Worm (Caenorhabditis elegans): Measurements from ENCODE around the gene best-5.

Gene best-5

ce11 chrIII:9730407-9730806 lies 40.4 kb upstream of the best-5 start:
- TF ChIP-seq pqm-1 (tag; optimal IDR thresholded peaks at IDR 0.05) (no peak), fos-1 (tag; optimal IDR thresholded peaks at IDR 0.05) (no peak), R02D3.7 (tag; optimal IDR thresholded peaks at IDR 0.05) (no peak), egl-5 (tag; optimal IDR thresholded peaks at IDR 0.05) (no peak), fkh-10 (GFP tag; optimal IDR thresholded peaks at IDR 0.05) (no peak), fkh-2 (tag; optimal IDR thresholded peaks at IDR 0.05) (no peak), ceh-28 (tag; optimal IDR thresholded peaks at IDR 0.05) (no peak), nhr-67 (tag; optimal IDR thresholded peaks at IDR 0.05) (no peak), mml-1 (tag; optimal IDR thresholded peaks at IDR 0.05) (no peak), elt-1 (tag; optimal IDR thresholded peaks at IDR 0.05) (no peak), skn-1 (tag; optimal IDR thresholded peaks at IDR 0.05) (no peak), nhr-28 (tag; optimal IDR thresholded peaks at IDR 0.05) (no peak), sea-2 (GFP tag; optimal IDR thresholded peaks at IDR 0.05) (no peak), lin-39 (tag; optimal IDR thresholded peaks at IDR 0.05) (no peak), mdl-1 (tag; optimal IDR thresholded peaks at IDR 0.05) (no peak), ceh-82 (tag; optimal IDR thresholded peaks at IDR 0.05) (no peak), nhr-25 (tag; optimal IDR thresholded peaks at IDR 0.05) (no peak), nhr-43 (tag; optimal IDR thresholded peaks at IDR 0.05; ENCODE audit: poor library complexity, severe bottlenecking) (no peak), lsy-12 (tag; optimal IDR thresholded peaks at IDR 0.05) (no peak)

ce11 chrIII:9727439-9727838 lies 37.4 kb upstream of the best-5 start, which contains the start of gene C07A9.12:
C07A9.12 (minus strand) TSS chrIII:9727539.
- TF ChIP-seq ztf-11 (tag; optimal IDR thresholded peaks at IDR 0.05) = no peak
- no peak for TF ChIP-seq nfya-1 (tag; optimal IDR thresholded peaks at IDR 0.05; ENCODE audit: insufficient read depth)
- TF ChIP-seq lin-15B (tag; optimal IDR thresholded peaks at IDR 0.05) = no peak
- TF ChIP-seq aly-2 (tag; optimal IDR thresholded peaks at IDR 0.05) = no peak
- no peak for TF ChIP-seq ceh-16 (tag; optimal IDR thresholded peaks at IDR 0.05)
- no peak for TF ChIP-seq lin-39 (tag; optimal IDR thresholded peaks at IDR 0.05)
- TF ChIP-seq R02D3.7 (tag; optimal IDR thresholded peaks at IDR 0.05) = no peak
- TF ChIP-seq ZK546.5 (tag; optimal IDR thresholded peaks at IDR 0.05) = no peak
- TF ChIP-seq nhr-28 (tag; optimal IDR thresholded peaks at IDR 0.05) = no peak
- no peak for TF ChIP-seq pha-4 (tag; optimal IDR thresholded peaks at IDR 0.05)
- no peak for TF ChIP-seq eor-1 (tag; optimal IDR thresholded peaks at IDR 0.05)
- no peak for TF ChIP-seq skn-1 (tag; optimal IDR thresholded peaks at IDR 0.05)
- TF ChIP-seq pqm-1 (tag; optimal IDR thresholded peaks at IDR 0.05) = no peak

DNA sequence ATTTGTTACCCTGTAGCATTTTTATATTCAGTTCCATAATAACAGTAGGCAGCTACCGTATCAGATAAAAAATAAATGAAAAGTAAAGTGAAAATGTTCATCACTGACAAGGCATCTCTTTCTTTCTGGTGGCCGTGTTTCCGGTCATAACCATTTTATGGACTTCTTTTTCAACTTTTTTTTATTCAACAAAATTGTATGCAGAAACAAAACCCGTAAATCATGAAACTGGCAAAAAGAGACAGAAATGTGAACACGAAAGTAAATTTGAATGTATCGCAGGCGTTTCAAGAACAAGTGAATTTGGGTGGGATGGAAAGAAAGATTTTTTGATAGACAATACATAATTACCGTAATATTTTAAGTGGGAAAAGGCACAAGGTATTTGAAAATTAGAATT lies 35.1 kb upstream of the best-5 start, which contains the start of gene clec-162:
Gene clec-162 (minus strand): TSS at position 101 of the 400 bp plus-strand sequence.
- TF ChIP-seq ztf-11 (tag; optimal IDR thresholded peaks at IDR 0.05) (no peak), nhr-12 (tag; optimal IDR thresholded peaks at IDR 0.05) (no peak), ceh-28 (tag; optimal IDR thresholded peaks at IDR 0.05) (no peak), nhr-76 (tag; optimal IDR thresholded peaks at IDR 0.05) (no peak), egl-5 (tag; optimal IDR thresholded peaks at IDR 0.05) (no peak), pqm-1 (tag; optimal IDR thresholded peaks at IDR 0.05) (no peak), nhr-23 (tag; optimal IDR thresholded peaks at IDR 0.05) (no peak), elt-1 (tag; optimal IDR thresholded peaks at IDR 0.05) (no peak), zag-1 (tag; optimal IDR thresholded peaks at IDR 0.05) (no peak), elt-3 (tag; optimal IDR thresholded peaks at IDR 0.05) (no peak), aly-2 (tag; optimal IDR thresholded peaks at IDR 0.05) (no peak), ama-1 (optimal IDR thresholded peaks at IDR 0.05) (no peak), nhr-237 (tag; optimal IDR thresholded peaks at IDR 0.05) (no peak), R02D3.7 (tag; optimal IDR thresholded peaks at IDR 0.05) (no peak), ztf-4 (tag; optimal IDR thresholded peaks at IDR 0.05) (no peak), tbx-2 (tag; optimal IDR thresholded peaks at IDR 0.05) (no peak), nhr-25 (tag; optimal IDR thresholded peaks at IDR 0.05) (no peak), nhr-67 (tag; optimal IDR thresholded peaks at IDR 0.05) (no peak), nhr-28 (tag; optimal IDR thresholded peaks at IDR 0.05) (no peak), nhr-77 (tag; optimal IDR thresholded peaks at IDR 0.05) (no peak)

- TF ChIP-seq elt-2 (tag; optimal IDR thresholded peaks at IDR 0.05) (peak; percentile 97), ceh-28 (tag; optimal IDR thresholded peaks at IDR 0.05) (no peak), pha-4 (tag; optimal IDR thresholded peaks at IDR 0.05) (peak; percentile 35), jun-1 (tag; optimal IDR thresholded peaks at IDR 0.05) (peak; percentile 16), nhr-28 (tag; optimal IDR thresholded peaks at IDR 0.05) (no peak), unc-39 (tag; optimal IDR thresholded peaks at IDR 0.05) (no peak), pqm-1 (tag; optimal IDR thresholded peaks at IDR 0.05) (peak; percentile 95)
Observed at ce11 chrIII:9721991-9722390, 31.9 kb upstream of the best-5 start.
